Worm (Caenorhabditis elegans): ENCODE results near the gene F08F8.10.

Gene F08F8.10

DNA sequence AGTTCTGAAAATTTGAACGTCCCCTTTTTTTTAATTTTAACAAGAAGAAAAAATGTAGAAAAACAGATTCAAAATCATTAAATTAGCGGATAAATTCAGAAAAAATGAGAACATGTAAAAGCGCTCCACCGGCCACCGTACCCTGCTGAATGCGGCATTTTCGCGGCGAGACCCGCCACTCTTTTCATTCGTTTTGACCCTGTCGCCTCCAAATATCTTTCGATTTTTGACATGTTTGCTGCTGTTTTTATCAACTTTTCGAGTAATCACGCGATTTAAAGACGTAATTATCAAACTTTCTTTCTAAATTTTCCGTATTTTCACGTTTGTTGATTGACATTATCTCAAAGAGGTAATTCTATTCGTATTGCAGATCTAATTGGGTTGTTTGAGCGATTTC, 21.0 kb downstream of the F08F8.10 start, which contains the start of gene gsp-2:
gsp-2 (plus strand) TSS at position 374 of the 400 bp plus-strand sequence.
- TF ChIP-seq nhr-76 (tag; optimal IDR thresholded peaks at IDR 0.05) = no peak
- TF ChIP-seq nfya-1 (tag; optimal IDR thresholded peaks at IDR 0.05; ENCODE audit: insufficient read depth) = peak; percentile 91
- TF ChIP-seq lsy-12 (tag; optimal IDR thresholded peaks at IDR 0.05) = peak; percentile 46
- no peak for TF ChIP-seq ceh-16 (tag; optimal IDR thresholded peaks at IDR 0.05)
- peak; percentile 62 for TF ChIP-seq snpc-4 (tag; optimal IDR thresholded peaks at IDR 0.05)
- no peak for TF ChIP-seq egl-27 (tag; optimal IDR thresholded peaks at IDR 0.05)
- TF ChIP-seq hmg-11 (tag; optimal IDR thresholded peaks at IDR 0.05) = peak; percentile 34
- TF ChIP-seq daf-12 (tag; optimal IDR thresholded peaks at IDR 0.05) = no peak
- TF ChIP-seq tbx-2 (tag; optimal IDR thresholded peaks at IDR 0.05) = no peak
- TF ChIP-seq egl-5 (tag; optimal IDR thresholded peaks at IDR 0.05) = peak; percentile 67
- TF ChIP-seq jun-1 (tag; optimal IDR thresholded peaks at IDR 0.05) = peak; percentile 29
- no peak for TF ChIP-seq ceh-82 (tag; optimal IDR thresholded peaks at IDR 0.05)
- peak; percentile 65 for TF ChIP-seq elt-2 (tag; optimal IDR thresholded peaks at IDR 0.05)
- peak; percentile 51 for TF ChIP-seq nhr-25 (tag; optimal IDR thresholded peaks at IDR 0.05)
- TF ChIP-seq lin-15B (tag; optimal IDR thresholded peaks at IDR 0.05) = peak; percentile 93
- TF ChIP-seq ama-1 (optimal IDR thresholded peaks at IDR 0.05) = peak; percentile 52
- peak; percentile 52 for TF ChIP-seq R02D3.7 (tag; optimal IDR thresholded peaks at IDR 0.05)
- TF ChIP-seq elt-1 (tag; optimal IDR thresholded peaks at IDR 0.05) = no peak
- TF ChIP-seq nhr-23 (tag; optimal IDR thresholded peaks at IDR 0.05) = peak; percentile 88
- peak; percentile 57 for TF ChIP-seq pqm-1 (tag; optimal IDR thresholded peaks at IDR 0.05)
- TF ChIP-seq lin-39 (tag; optimal IDR thresholded peaks at IDR 0.05) = peak; percentile 80
- TF ChIP-seq ZK546.5 (tag; optimal IDR thresholded peaks at IDR 0.05) = peak; percentile 56
- peak; percentile 86 for TF ChIP-seq pha-4 (tag; optimal IDR thresholded peaks at IDR 0.05)

DNA sequence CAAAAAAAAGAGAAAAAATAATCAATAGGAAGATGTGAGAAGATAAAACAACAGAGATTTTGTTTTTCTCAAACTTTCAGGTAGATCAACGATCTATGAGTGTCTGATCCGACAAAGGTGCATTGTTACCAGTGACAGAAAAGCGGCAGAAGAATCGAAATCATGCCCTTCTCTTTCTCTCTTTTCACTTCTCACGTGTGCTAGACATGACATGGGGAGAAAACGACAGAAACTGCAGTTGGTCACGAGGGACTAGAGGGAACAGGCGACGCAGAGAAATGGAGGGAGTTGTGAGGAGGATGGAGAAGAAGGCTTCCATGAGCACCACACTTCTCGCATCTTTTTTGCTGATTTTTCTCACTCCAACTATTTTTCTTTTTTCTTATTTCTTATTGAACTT, 22.0 kb downstream of the F08F8.10 start, which contains the start of gene F56C9.10:
F56C9.10 (minus strand) TSS at position 97 of the 400 bp plus-strand sequence.
- TF ChIP-seq lin-15B (tag; optimal IDR thresholded peaks at IDR 0.05) = peak; percentile 82
- peak; percentile 33 for TF ChIP-seq tbx-2 (tag; optimal IDR thresholded peaks at IDR 0.05)
- TF ChIP-seq elt-2 (tag; optimal IDR thresholded peaks at IDR 0.05) = peak; percentile 59
- peak; percentile 72 for TF ChIP-seq nhr-25 (tag; optimal IDR thresholded peaks at IDR 0.05)
- TF ChIP-seq zag-1 (tag; optimal IDR thresholded peaks at IDR 0.05) = no peak
- no peak for TF ChIP-seq nhr-77 (tag; optimal IDR thresholded peaks at IDR 0.05)
- no peak for TF ChIP-seq unc-39 (tag; optimal IDR thresholded peaks at IDR 0.05)
- peak; percentile 22 for TF ChIP-seq skn-1 (tag; optimal IDR thresholded peaks at IDR 0.05)
- no peak for TF ChIP-seq ceh-82 (tag; optimal IDR thresholded peaks at IDR 0.05)
- TF ChIP-seq nhr-23 (tag; optimal IDR thresholded peaks at IDR 0.05) = peak; percentile 81
- TF ChIP-seq nhr-237 (tag; optimal IDR thresholded peaks at IDR 0.05) = no peak
- TF ChIP-seq egl-27 (tag; optimal IDR thresholded peaks at IDR 0.05) = peak; percentile 44
- peak; percentile 68 for TF ChIP-seq ztf-4 (tag; optimal IDR thresholded peaks at IDR 0.05)
- no peak for TF ChIP-seq elt-1 (tag; optimal IDR thresholded peaks at IDR 0.05)
- no peak for TF ChIP-seq fos-1 (tag; optimal IDR thresholded peaks at IDR 0.05)
- peak; percentile 96 for TF ChIP-seq mdl-1 (tag; optimal IDR thresholded peaks at IDR 0.05)
- no peak for TF ChIP-seq sea-2 (GFP tag; optimal IDR thresholded peaks at IDR 0.05)
- TF ChIP-seq eor-1 (tag; optimal IDR thresholded peaks at IDR 0.05) = no peak
- peak; percentile 44 for TF ChIP-seq ceh-28 (tag; optimal IDR thresholded peaks at IDR 0.05)
- TF ChIP-seq daf-12 (tag; optimal IDR thresholded peaks at IDR 0.05) = no peak
- no peak for TF ChIP-seq ZK546.5 (tag; optimal IDR thresholded peaks at IDR 0.05)
- no peak for TF ChIP-seq nhr-76 (tag; optimal IDR thresholded peaks at IDR 0.05)
- TF ChIP-seq pha-4 (tag; optimal IDR thresholded peaks at IDR 0.05) = peak; percentile 55
- no peak for TF ChIP-seq nhr-12 (tag; optimal IDR thresholded peaks at IDR 0.05)
- TF ChIP-seq nhr-43 (tag; optimal IDR thresholded peaks at IDR 0.05; ENCODE audit: poor library complexity, severe bottlenecking) = peak; percentile 78
- TF ChIP-seq ama-1 (optimal IDR thresholded peaks at IDR 0.05) = peak; percentile 80
- TF ChIP-seq ceh-16 (tag; optimal IDR thresholded peaks at IDR 0.05) = no peak
- peak; percentile 78 for TF ChIP-seq snpc-4 (tag; optimal IDR thresholded peaks at IDR 0.05)
- TF ChIP-seq nhr-67 (tag; optimal IDR thresholded peaks at IDR 0.05) = no peak
- no peak for TF ChIP-seq egl-5 (tag; optimal IDR thresholded peaks at IDR 0.05)
- no peak for TF ChIP-seq mml-1 (tag; optimal IDR thresholded peaks at IDR 0.05)
- TF ChIP-seq lsy-12 (tag; optimal IDR thresholded peaks at IDR 0.05) = peak; percentile 77
- peak; percentile 58 for TF ChIP-seq hmg-11 (tag; optimal IDR thresholded peaks at IDR 0.05)
- peak; percentile 1 for TF ChIP-seq pqm-1 (tag; optimal IDR thresholded peaks at IDR 0.05)
- TF ChIP-seq aly-2 (tag; optimal IDR thresholded peaks at IDR 0.05) = no peak
- no peak for TF ChIP-seq ceh-9 (tag; optimal IDR thresholded peaks at IDR 0.05)
- TF ChIP-seq ztf-11 (tag; optimal IDR thresholded peaks at IDR 0.05) = no peak
- TF ChIP-seq fkh-2 (tag; optimal IDR thresholded peaks at IDR 0.05) = no peak
- TF ChIP-seq lin-39 (tag; optimal IDR thresholded peaks at IDR 0.05) = peak; percentile 84
- TF ChIP-seq jun-1 (tag; optimal IDR thresholded peaks at IDR 0.05) = peak; percentile 84
- no peak for TF ChIP-seq nhr-28 (tag; optimal IDR thresholded peaks at IDR 0.05)
- peak; percentile 88 for TF ChIP-seq unc-62 (GFP tag; optimal IDR thresholded peaks at IDR 0.05)
- no peak for TF ChIP-seq fkh-10 (GFP tag; optimal IDR thresholded peaks at IDR 0.05)
- peak; percentile 88 for TF ChIP-seq nfya-1 (tag; optimal IDR thresholded peaks at IDR 0.05; ENCODE audit: insufficient read depth)
- peak; percentile 38 for TF ChIP-seq R02D3.7 (tag; optimal IDR thresholded peaks at IDR 0.05)
- peak; percentile 92 for TF ChIP-seq nhr-11 (tag; optimal IDR thresholded peaks at IDR 0.05)
- no peak for TF ChIP-seq elt-3 (tag; optimal IDR thresholded peaks at IDR 0.05)

Measured in whole organism, L3 larva.